Fruit fly (Drosophila melanogaster) whole organism, embryonic: ENCODE measurements around the gene Gnpat.

Source experiments
- BtbVII ChIP-seq: fragments of 200-800 bp; sonication (Bioruptor generic); optimal IDR thresholded peaks from 3 replicates; lab custom pipeline; 2017; ENCODE audit warnings: missing biosample characterization, mild to moderate bottlenecking, missing genetic modification characterization
- C15 ChIP-seq: fragments of 200-800 bp; sonication (Bioruptor generic); IDR thresholded peaks from 3 replicates; pipeline ENCODE4 v1.3.6; 2022; ENCODE audit warnings: missing biosample characterization, missing genetic modification characterization
- CG1233 ChIP-seq: fragments of 200-800 bp; sonication (Bioruptor generic); optimal IDR thresholded peaks from 4 replicates; lab custom pipeline; 2018; ENCODE audit warnings: missing biosample characterization, mild to moderate bottlenecking, missing genetic modification characterization
- HmgZ ChIP-seq: fragments of 200-800 bp; sonication (Bioruptor generic); optimal IDR thresholded peaks from 2 replicates; lab custom pipeline; 2018; ENCODE audit warnings: missing biosample characterization, mild to moderate bottlenecking, missing genetic modification characterization
- dimm ChIP-seq: fragments of 200-800 bp; sonication (Bioruptor generic); IDR thresholded peaks from 2 replicates; pipeline ENCODE4 v1.3.6; 2022; ENCODE audit warnings: missing biosample characterization, missing genetic modification characterization
- disco-r ChIP-seq: fragments of 200-800 bp; sonication (Bioruptor generic); optimal IDR thresholded peaks from 2 replicates; lab custom pipeline; 2016; ENCODE audit warnings: missing biosample characterization, missing genetic modification characterization
- gem ChIP-seq: fragments of 200-800 bp; sonication (Bioruptor generic); optimal IDR thresholded peaks from 2 replicates; lab custom pipeline; 2019; ENCODE audit warnings: missing biosample characterization, mild to moderate bottlenecking, missing genetic modification characterization, moderate library complexity
- pfk ChIP-seq: fragments of 200-800 bp; sonication (Bioruptor generic); optimal IDR thresholded peaks from 2 replicates; lab custom pipeline; 2018; ENCODE audit warnings: missing biosample characterization, mild to moderate bottlenecking, missing genetic modification characterization, moderate library complexity
- sqz ChIP-seq: fragments of 200-800 bp; sonication (Bioruptor generic); optimal IDR thresholded peaks from 3 replicates; lab custom pipeline; 2018; ENCODE audit warnings: missing biosample characterization, mild to moderate bottlenecking, missing genetic modification characterization
- yki ChIP-seq: fragments of >200 bp; optimal IDR thresholded peaks from 3 replicates; lab custom pipeline; 2018

DNA sequence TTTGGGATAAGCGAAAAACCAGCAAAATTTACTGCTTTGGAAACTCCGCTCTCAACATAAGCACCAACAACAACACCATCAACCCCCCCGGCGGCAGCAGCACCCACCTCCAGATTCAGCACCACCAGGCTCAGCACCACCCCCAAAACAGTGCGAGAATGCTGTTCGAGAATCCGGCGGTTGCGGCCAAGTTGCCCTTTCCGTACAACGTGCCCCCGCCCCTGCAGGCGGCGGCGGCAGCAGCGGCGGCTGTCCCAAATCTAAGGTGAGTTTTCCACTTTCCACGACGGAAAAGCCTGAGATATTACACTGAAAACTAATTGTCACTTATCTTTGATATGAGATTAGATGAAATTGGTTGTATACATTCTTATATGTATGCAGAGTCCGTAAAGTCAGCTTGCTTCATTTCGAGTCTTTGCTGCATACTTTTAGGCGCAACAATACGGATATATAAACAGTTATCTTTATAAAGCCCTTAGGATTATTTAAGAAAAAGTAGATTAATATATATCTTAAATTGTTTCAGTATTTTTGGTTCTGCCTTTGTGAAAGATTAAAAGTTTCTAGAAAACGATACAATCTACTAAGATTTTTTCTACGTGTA lies 28.8 kb upstream of the Gnpat start:
- no peak for TF ChIP-seq disco-r (GFP tag; lab: Kevin White, UChicago)
- peak; percentile 1 for TF ChIP-seq BtbVII (GFP tag; lab: Kevin White, UChicago)
- TF ChIP-seq C15 (GFP tag; lab: Robert Waterston, UW) = no peak
- TF ChIP-seq sqz = no peak
- no peak for TF ChIP-seq yki
- TF ChIP-seq gem (tag; lab: Kevin White, UChicago) = peak; percentile 60
- no peak for TF ChIP-seq CG1233 (GFP tag; lab: Kevin White, UChicago)
- TF ChIP-seq dimm = no peak
- no peak for TF ChIP-seq pfk (GFP tag; lab: Kevin White, UChicago)
- TF ChIP-seq HmgZ (tag; lab: Kevin White, UChicago) = no peak
